In the genomic region with DNA sequence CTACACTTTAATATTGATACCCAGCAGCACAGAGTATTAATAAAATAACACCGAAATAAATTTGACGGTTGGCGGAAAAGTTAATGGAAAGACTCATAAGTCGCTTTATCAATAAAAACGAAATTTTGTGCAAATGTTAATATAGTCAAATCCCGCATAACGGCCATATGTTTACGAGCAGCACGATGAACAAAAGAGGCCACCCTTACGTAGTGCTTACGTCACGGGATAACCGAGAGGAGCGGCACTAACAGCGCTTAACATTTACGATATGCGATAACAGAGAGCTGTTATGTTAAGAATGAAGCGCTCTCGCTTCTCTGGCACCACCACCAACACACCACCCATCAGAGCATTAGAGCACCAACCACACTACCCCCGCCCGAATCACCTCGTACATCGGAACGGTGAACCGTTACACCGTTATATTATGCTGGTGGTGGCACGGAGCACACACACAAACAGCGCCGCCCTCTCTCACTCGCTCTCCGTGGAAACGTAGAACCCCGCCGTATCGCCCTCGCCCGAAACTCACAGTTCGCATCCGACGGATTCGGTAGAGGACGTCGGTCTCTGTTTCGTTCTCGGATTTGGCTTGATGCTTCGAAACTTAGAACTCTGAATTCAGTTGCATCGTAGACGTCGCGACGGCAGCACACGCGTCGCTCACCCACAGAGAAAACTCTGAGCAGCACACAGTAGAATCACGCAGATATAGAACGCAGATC, we compare ENCODE assay signal across 2 fruit fly cellular contexts.
TF ChIP-seq lines count a peak whose summit lies in the region.

TSS of gene zfh1 (plus strand) at position 621 of the 728 bp plus-strand sequence.

TF ChIP-seq in whole organism, embryonic, 481 proteins besides CTCF, POLR2A, EP300 and RAD21 (continued from another document and continues in another):
- TF ChIP-seq usp (GFP tag; optimal IDR thresholded peaks at IDR 0.05; lab: Kevin White, UChicago) (no peak), CG34376 (GFP tag; optimal IDR thresholded peaks at IDR 0.05; lab: Kevin White, UChicago) (peak; percentile 15), CG10543 (GFP tag; optimal IDR thresholded peaks at IDR 0.05; lab: Kevin White, UChicago) (peak; percentile 2), CG3065 (GFP tag; optimal IDR thresholded peaks at IDR 0.05; lab: Kevin White, UChicago) (no peak), CG3995 (GFP tag; optimal IDR thresholded peaks at IDR 0.05; lab: Kevin White, UChicago) (peak; percentile 35), HLH54F (GFP tag; optimal IDR thresholded peaks at IDR 0.05; lab: Kevin White, UChicago) (no peak), Dll (GFP tag; IDR thresholded peaks at IDR 0.05; lab: Robert Waterston, UW; ENCODE audit: partially characterized antibody) (0 out of 4 replicates have a peak, but pooled peaks have one; percentile 20), sna (GFP tag; IDR thresholded peaks at IDR 0.05; lab: Robert Waterston, UW; ENCODE audit: partially characterized antibody) (0 out of 2 replicates have a peak, but pooled peaks have one; percentile 25), chinmo (GFP tag; IDR thresholded peaks at IDR 0.05; lab: Robert Waterston, UW; ENCODE audit: partially characterized antibody) (peak; percentile 65; the same call in 1 of the 4 replicates), CG5180 (GFP tag; optimal IDR thresholded peaks at IDR 0.05; lab: Kevin White, UChicago) (peak; percentile 2), CG10462 (GFP tag; optimal IDR thresholded peaks at IDR 0.05; lab: Kevin White, UChicago) (peak; percentile 60), tna (GFP tag; IDR thresholded peaks at IDR 0.05; lab: Robert Waterston, UW; ENCODE audit: partially characterized antibody) (no peak), CG17612 (GFP tag; IDR thresholded peaks at IDR 0.05; lab: Robert Waterston, UW) (no peak), ATbp (GFP tag; optimal IDR thresholded peaks at IDR 0.05; lab: Kevin White, UChicago) (no peak), Nf-YC (tag; optimal IDR thresholded peaks at IDR 0.05; lab: Kevin White, UChicago) (peak; percentile 93), pan (optimal IDR thresholded peaks at IDR 0.05; lab: Kevin White, UChicago) (no peak), pan (GFP tag; optimal IDR thresholded peaks at IDR 0.05 in 1 of 2, IDR thresholded peaks at IDR 0.05 in 1 of 2) (peak in 1 of 2 experiments; percentile 29), abd-A (tag; optimal IDR thresholded peaks at IDR 0.05; lab: Kevin White, UChicago) (peak; percentile 74), Myb (GFP tag; optimal IDR thresholded peaks at IDR 0.05; lab: Kevin White, UChicago) (no peak), scrt (GFP tag; optimal IDR thresholded peaks at IDR 0.05; lab: Kevin White, UChicago) (peak; percentile 7), Hmr (GFP tag; optimal IDR thresholded peaks at IDR 0.05; lab: Kevin White, UChicago) (peak; percentile 16), ash1 (GFP tag; optimal IDR thresholded peaks at IDR 0.05; lab: Kevin White, UChicago) (peak; percentile 38), Atf6 (GFP tag; IDR thresholded peaks at IDR 0.05; lab: Robert Waterston, UW) (0 out of 2 replicates have a peak, but pooled peaks have one; percentile 26), pros (GFP tag; optimal IDR thresholded peaks at IDR 0.05; lab: Kevin White, UChicago) (peak; percentile 68), gcm (GFP tag; optimal IDR thresholded peaks at IDR 0.05; lab: Kevin White, UChicago) (peak; percentile 89), HLH4C (GFP tag; IDR thresholded peaks at IDR 0.05; lab: Robert Waterston, UW; ENCODE audit: partially characterized antibody) (peak; percentile 22; the same call in 1 of the 3 replicates), CG2712 (tag; optimal IDR thresholded peaks at IDR 0.05; lab: Kevin White, UChicago) (no peak), gcm2 (GFP tag; optimal IDR thresholded peaks at IDR 0.05; lab: Kevin White, UChicago) (no peak), gsb-n (tag; optimal IDR thresholded peaks at IDR 0.05; lab: Kevin White, UChicago) (peak; percentile 6), Pdp1 (GFP tag; optimal IDR thresholded peaks at IDR 0.05; lab: Kevin White, UChicago) (peak in 1 of 2 experiments; percentile 23), ci (GFP tag; IDR thresholded peaks at IDR 0.05; lab: Robert Waterston, UW) (peak; percentile 57; the same call in 2 of the 3 replicates), vnd (GFP tag; IDR thresholded peaks at IDR 0.05; lab: Robert Waterston, UW; ENCODE audit: partially characterized antibody) (no peak), crol (GFP tag; IDR thresholded peaks at IDR 0.05; lab: Robert Waterston, UW) (peak; percentile 92), CG3163 (GFP tag; optimal IDR thresholded peaks at IDR 0.05; lab: Kevin White, UChicago) (peak; percentile 4), ewg (GFP tag; optimal IDR thresholded peaks at IDR 0.05; lab: Kevin White, UChicago) (peak; percentile 4), tx (GFP tag; optimal IDR thresholded peaks at IDR 0.05; lab: Kevin White, UChicago) (no peak), sens-2 (GFP tag; IDR thresholded peaks at IDR 0.05; lab: Robert Waterston, UW) (no peak), Ptx1 (GFP tag; IDR thresholded peaks at IDR 0.05; lab: Robert Waterston, UW) (no peak), CG11093 (GFP tag; IDR thresholded peaks at IDR 0.05; lab: Robert Waterston, UW) (no peak), CG1832 (GFP tag; optimal IDR thresholded peaks at IDR 0.05; lab: Kevin White, UChicago) (peak; percentile 30), chif (GFP tag; optimal IDR thresholded peaks at IDR 0.05; lab: Kevin White, UChicago) (peak in 1 of 2 experiments; percentile 15), mirr (GFP tag; optimal IDR thresholded peaks at IDR 0.05; lab: Kevin White, UChicago) (peak; percentile 21), chn (GFP tag; optimal IDR thresholded peaks at IDR 0.05; lab: Kevin White, UChicago) (peak; percentile 56), yki (optimal IDR thresholded peaks at IDR 0.05; lab: Kevin White, UChicago) (peak; percentile 52), Adf1 (GFP tag; IDR thresholded peaks at IDR 0.05; lab: Robert Waterston, UW) (peak; percentile 28; the same call in 1 of the 2 replicates), pb (GFP tag; optimal IDR thresholded peaks at IDR 0.05; lab: Kevin White, UChicago) (no peak), tin (GFP tag; optimal IDR thresholded peaks at IDR 0.05; lab: Kevin White, UChicago) (no peak), CG17829 (tag; optimal IDR thresholded peaks at IDR 0.05; lab: Kevin White, UChicago) (peak; percentile 10), Awh (GFP tag; IDR thresholded peaks at IDR 0.05; lab: Robert Waterston, UW) (0 out of 2 replicates have a peak, but pooled peaks have one; percentile 7), ERR (GFP tag; optimal IDR thresholded peaks at IDR 0.05; lab: Kevin White, UChicago) (peak; percentile 53), kah (GFP tag; optimal IDR thresholded peaks at IDR 0.05; lab: Kevin White, UChicago) (no peak), amos (GFP tag; IDR thresholded peaks at IDR 0.05; lab: Robert Waterston, UW; ENCODE audit: partially characterized antibody) (no peak; the same call in 1 of the 2 replicates), Med (GFP tag; lab: Kevin White, UChicago) (peak; percentile 83), Jarid2 (GFP tag; optimal IDR thresholded peaks at IDR 0.05; lab: Kevin White, UChicago) (peak; percentile 94), ken (GFP tag; IDR thresholded peaks at IDR 0.05; lab: Robert Waterston, UW) (0 out of 3 replicates have a peak, but pooled peaks have one; percentile 14), lab (GFP tag; optimal IDR thresholded peaks at IDR 0.05; lab: Kevin White, UChicago) (peak; percentile 19), CG12104 (GFP tag; optimal IDR thresholded peaks at IDR 0.05; lab: Kevin White, UChicago) (no peak)

TF ChIP-seq in whole organism, prepupa, 60 proteins besides CTCF, POLR2A, EP300 and RAD21 (continued from another document):
- TF ChIP-seq cyc (GFP tag; optimal IDR thresholded peaks at IDR 0.05; lab: Kevin White, UChicago): no peak
- no peak for TF ChIP-seq CG8632 (GFP tag; optimal IDR thresholded peaks at IDR 0.05; lab: Kevin White, UChicago)
- TF ChIP-seq CG9139 (GFP tag; optimal IDR thresholded peaks at IDR 0.05; lab: Kevin White, UChicago): no peak
- TF ChIP-seq Eip78C (GFP tag; lab: Kevin White, UChicago): peak; percentile 71
- no peak for TF ChIP-seq fkh (GFP tag; optimal IDR thresholded peaks at IDR 0.05; lab: Kevin White, UChicago)
- no peak for TF ChIP-seq acj6 (GFP tag; optimal IDR thresholded peaks at IDR 0.05; lab: Kevin White, UChicago)
- TF ChIP-seq svp (GFP tag; lab: Kevin White, UChicago): peak; percentile 99
- peak; percentile 35; the same call in 1 of the 3 replicates for TF ChIP-seq eg (GFP tag; IDR thresholded peaks at IDR 0.05; lab: Robert Waterston, UW)
- TF ChIP-seq CG10669 (GFP tag; optimal IDR thresholded peaks at IDR 0.05; lab: Kevin White, UChicago): no peak
TF ChIP-seq in whole organism, prepupa: peak in this region for 8.
